Worm (Caenorhabditis elegans) whole organism, mixed stage, embryonic: ENCODE measurements around the gene pitr-2.

Experiments used
- M03D4.4 ChIP-seq: sonication (generic microtip); optimal IDR thresholded peaks from 2 replicates; lab custom pipeline; 2017; ENCODE audit warnings: mild to moderate bottlenecking, missing genetic modification characterization, missing compliant biosample characterization
- bed-3 ChIP-seq: fragments of 200-800 bp; sonication (Bioruptor generic); optimal IDR thresholded peaks from 3 replicates; lab custom pipeline; 2018; ENCODE audit warnings: mild to moderate bottlenecking, missing genetic modification characterization, moderate library complexity, missing compliant biosample characterization
- blmp-1 ChIP-seq: fragments of 150-350 bp; optimal IDR thresholded peaks from 2 replicates; lab custom pipeline; 2014; ENCODE audit warnings: missing biosample characterization, missing genetic modification characterization
- ceh-39 ChIP-seq: fragments of 150-350 bp; optimal IDR thresholded peaks from 2 replicates; lab custom pipeline; 2014; ENCODE audit warnings: missing biosample characterization, missing genetic modification characterization
- ceh-43 ChIP-seq: fragments of 200-800 bp; sonication (Bioruptor generic); optimal IDR thresholded peaks from 2 replicates; lab custom pipeline; 2018; ENCODE audit warnings: mild to moderate bottlenecking, missing genetic modification characterization, moderate library complexity, missing compliant biosample characterization
- ceh-83 ChIP-seq: fragments of 200-800 bp; sonication (Bioruptor generic); optimal IDR thresholded peaks from 2 replicates; lab custom pipeline; 2018; ENCODE audit warnings: mild to moderate bottlenecking, missing genetic modification characterization, missing compliant biosample characterization
- ces-1 ChIP-seq: fragments of 150-350 bp; optimal IDR thresholded peaks from 2 replicates; lab custom pipeline; 2014; ENCODE audit warnings: missing biosample characterization, missing genetic modification reagents, missing genetic modification characterization
- cnd-1 ChIP-seq: fragments of 200-800 bp; sonication (Bioruptor generic); optimal IDR thresholded peaks from 2 replicates; lab custom pipeline; 2018; ENCODE audit warnings: mild to moderate bottlenecking, missing genetic modification characterization, missing compliant biosample characterization
- drap-1 ChIP-seq: fragments of 200-800 bp; sonication (Bioruptor generic); optimal IDR thresholded peaks from 3 replicates; lab custom pipeline; 2018; ENCODE audit warnings: mild to moderate bottlenecking, missing genetic modification characterization, missing compliant biosample characterization
- elt-1 ChIP-seq: sonication (generic microtip); optimal IDR thresholded peaks from 2 replicates; lab custom pipeline; 2017; ENCODE audit warnings: missing genetic modification characterization, mild to moderate bottlenecking, missing compliant biosample characterization, antibody characterized with exemption, moderate library complexity, borderline replicate concordance; ENCODE audit not compliant: insufficient read depth
- elt-3 ChIP-seq: fragments of 150-350 bp; optimal IDR thresholded peaks from 2 replicates; lab custom pipeline; 2014; ENCODE audit warnings: missing biosample characterization, missing genetic modification characterization
- flh-1 ChIP-seq: fragments of 200-800 bp; sonication (Bioruptor generic); optimal IDR thresholded peaks from 2 replicates; lab custom pipeline; 2018; ENCODE audit warnings: mild to moderate bottlenecking, missing genetic modification characterization, moderate library complexity, missing compliant biosample characterization
- ham-2 ChIP-seq: fragments of 200-800 bp; sonication (Bioruptor generic); optimal IDR thresholded peaks from 2 replicates; lab custom pipeline; 2018; ENCODE audit warnings: mild to moderate bottlenecking, missing genetic modification characterization, missing compliant biosample characterization
- lin-13 ChIP-seq: fragments of 150-350 bp; optimal IDR thresholded peaks from 2 replicates; lab custom pipeline; 2014; ENCODE audit warnings: missing biosample characterization, missing genetic modification characterization
- lin-32 ChIP-seq: fragments of 200-800 bp; sonication (Bioruptor generic); optimal IDR thresholded peaks from 2 replicates; lab custom pipeline; 2018; ENCODE audit warnings: mild to moderate bottlenecking, missing genetic modification characterization, missing compliant biosample characterization
- lsy-2 ChIP-seq: fragments of 150-350 bp; optimal IDR thresholded peaks from 2 replicates; lab custom pipeline; 2014; ENCODE audit warnings: missing biosample characterization, missing genetic modification characterization
- mep-1 ChIP-seq: fragments of 150-350 bp; optimal IDR thresholded peaks from 2 replicates; lab custom pipeline; 2017; ENCODE audit warnings: missing biosample characterization, missing genetic modification reagents, missing genetic modification characterization, inconsistent platforms
- nhr-12 ChIP-seq: fragments of 150-350 bp; optimal IDR thresholded peaks from 2 replicates; lab custom pipeline; 2014; ENCODE audit warnings: missing biosample characterization, missing genetic modification characterization
- nhr-2 ChIP-seq: fragments of 150-350 bp; optimal IDR thresholded peaks from 2 replicates; lab custom pipeline; 2014; ENCODE audit warnings: missing biosample characterization, missing genetic modification characterization
- nhr-237 ChIP-seq: fragments of 150-350 bp; optimal IDR thresholded peaks from 2 replicates; lab custom pipeline; 2014; ENCODE audit warnings: missing biosample characterization, missing genetic modification characterization
- nhr-28 ChIP-seq: fragments of 150-350 bp; optimal IDR thresholded peaks from 2 replicates; lab custom pipeline; 2014; ENCODE audit warnings: missing biosample characterization, missing genetic modification characterization
- pha-4 ChIP-seq: fragments of 150-350 bp; optimal IDR thresholded peaks from 2 replicates; lab custom pipeline; 2018; ENCODE audit warnings: missing biosample characterization, missing genetic modification reagents, missing genetic modification characterization
- sem-2 ChIP-seq: fragments of 200-800 bp; sonication (Bioruptor generic); optimal IDR thresholded peaks from 2 replicates; lab custom pipeline; 2018; ENCODE audit warnings: mild to moderate bottlenecking, missing genetic modification characterization, missing compliant biosample characterization
- snpc-4 ChIP-seq: fragments of 150-350 bp; optimal IDR thresholded peaks from 2 replicates; lab custom pipeline; 2014; ENCODE audit warnings: missing biosample characterization, missing genetic modification characterization
- sptf-1 ChIP-seq: sonication (generic microtip); optimal IDR thresholded peaks from 2 replicates; lab custom pipeline; 2017; ENCODE audit warnings: mild to moderate bottlenecking, missing genetic modification characterization, moderate library complexity, missing compliant biosample characterization
- tbx-8 ChIP-seq: fragments of 200-800 bp; sonication (Bioruptor generic); optimal IDR thresholded peaks from 2 replicates; lab custom pipeline; 2018; ENCODE audit warnings: mild to moderate bottlenecking, missing genetic modification characterization, moderate library complexity, missing compliant biosample characterization
- unc-120 ChIP-seq: sonication (generic microtip); optimal IDR thresholded peaks from 2 replicates; lab custom pipeline; 2017; ENCODE audit warnings: missing genetic modification characterization, missing compliant biosample characterization; ENCODE audit not compliant: poor library complexity, severe bottlenecking
- unc-39 ChIP-seq: fragments of 150-350 bp; optimal IDR thresholded peaks from 2 replicates; lab custom pipeline; 2014; ENCODE audit warnings: missing biosample characterization, missing genetic modification characterization
- unc-62 ChIP-seq: fragments of 150-350 bp; optimal IDR thresholded peaks from 2 replicates; lab custom pipeline; 2014; ENCODE audit warnings: missing biosample characterization, missing genetic modification reagents, missing genetic modification characterization
- zip-8 ChIP-seq: fragments of 150-350 bp; optimal IDR thresholded peaks from 2 replicates; lab custom pipeline; 2014; ENCODE audit warnings: missing biosample characterization, missing genetic modification characterization

Gene pitr-2

ce11 chrV:9130766-9131165, 6.8 kb downstream of the pitr-2 start, which contains the start of gene F21C10.19:
Gene F21C10.19, plus strand, starts transcription at chrV:9131066.
- TF ChIP-seq bed-3 (no peak), tbx-8 (GFP tag; lab: Kevin White, UChicago) (no peak), ces-1 (GFP tag; lab: Kevin White, UChicago) (no peak), lin-13 (tag; lab: Kevin White, UChicago) (no peak), nhr-237 (no peak), zip-8 (tag; lab: Kevin White, UChicago) (no peak), nhr-2 (tag; lab: Kevin White, UChicago) (no peak), sptf-1 (tag; lab: Kevin White, UChicago) (no peak), cnd-1 (tag; lab: Kevin White, UChicago) (no peak), lsy-2 (tag; lab: Kevin White, UChicago) (no peak), ceh-83 (no peak), pha-4 (tag; lab: Kevin White, UChicago) (no peak), M03D4.4 (tag; lab: Kevin White, UChicago) (no peak), ham-2 (no peak), unc-62 (no peak)
- TF ChIP-seq, all 35 proteins: peak for 0

ce11 chrV:9128562-9128961, 9.0 kb downstream of the pitr-2 start:
- no peak for TF ChIP-seq unc-62
- no peak for TF ChIP-seq ceh-39 (tag; lab: Kevin White, UChicago)
- TF ChIP-seq nhr-28 (tag; lab: Kevin White, UChicago), result no peak
- no peak for TF ChIP-seq pha-4 (tag; lab: Kevin White, UChicago)
- no peak for TF ChIP-seq ceh-83
- no peak for TF ChIP-seq sem-2 (GFP tag; lab: Kevin White, UChicago)
- TF ChIP-seq elt-1 (tag; lab: Kevin White, UChicago), result no peak
- TF ChIP-seq nhr-12 (tag; lab: Kevin White, UChicago), result no peak
- no peak for TF ChIP-seq nhr-2 (tag; lab: Kevin White, UChicago)
- TF ChIP-seq lin-32, result no peak
- no peak for TF ChIP-seq mep-1 (tag; lab: Kevin White, UChicago)
- no peak for TF ChIP-seq cnd-1 (tag; lab: Kevin White, UChicago)
- no peak for TF ChIP-seq bed-3

ce11 chrV:9127773-9128172, 9.7 kb downstream of the pitr-2 start, which contains the start of gene F21C10.3:
Gene F21C10.3, plus strand, starts transcription at chrV:9128073.
- TF ChIP-seq unc-39 (tag; lab: Kevin White, UChicago) (no peak), unc-62 (no peak), ham-2 (no peak), lsy-2 (tag; lab: Kevin White, UChicago) (no peak), ces-1 (GFP tag; lab: Kevin White, UChicago) (no peak)

- TF ChIP-seq lin-32 (no peak), nhr-237 (no peak), nhr-28 (tag; lab: Kevin White, UChicago) (no peak), nhr-2 (tag; lab: Kevin White, UChicago) (no peak), snpc-4 (no peak), unc-39 (tag; lab: Kevin White, UChicago) (no peak), pha-4 (tag; lab: Kevin White, UChicago) (no peak), lin-13 (tag; lab: Kevin White, UChicago) (no peak), ceh-43 (GFP tag; lab: Kevin White, UChicago) (no peak)
Measured at ce11 chrV:9126316-9126715, 11.2 kb downstream of the pitr-2 start, which contains the start of gene F21C10.4. Gene F21C10.4, plus strand, starts transcription at chrV:9126616.

ce11 chrV:9125345-9125744, 12.2 kb downstream of the pitr-2 start, which contains the start of gene F21C10.5:
Gene F21C10.5, plus strand, starts transcription at chrV:9125645.
- TF ChIP-seq flh-1 (GFP tag; lab: Kevin White, UChicago) (no peak), elt-1 (tag; lab: Kevin White, UChicago) (no peak)

- TF ChIP-seq cnd-1 (tag; lab: Kevin White, UChicago) (no peak), bed-3 (no peak), ceh-83 (no peak)
Measured at ce11 chrV:9124180-9124579, 13.3 kb downstream of the pitr-2 start, which contains the start of gene F21C10.6. Gene F21C10.6, plus strand, starts transcription at chrV:9124480.

- TF ChIP-seq elt-3 (tag; lab: Kevin White, UChicago), result no peak
- no peak for TF ChIP-seq ham-2
- no peak for TF ChIP-seq sptf-1 (tag; lab: Kevin White, UChicago)
- TF ChIP-seq lin-32, result no peak
- TF ChIP-seq snpc-4, result no peak
- no peak for TF ChIP-seq drap-1 (GFP tag; lab: Kevin White, UChicago)
- no peak for TF ChIP-seq lsy-2 (tag; lab: Kevin White, UChicago)
- TF ChIP-seq lin-13 (tag; lab: Kevin White, UChicago), result no peak
- no peak for TF ChIP-seq bed-3
- TF ChIP-seq blmp-1 (tag; lab: Kevin White, UChicago), result no peak
- TF ChIP-seq pha-4 (tag; lab: Kevin White, UChicago), result no peak
- no peak for TF ChIP-seq unc-120 (tag; lab: Kevin White, UChicago)
- no peak for TF ChIP-seq ceh-83
- TF ChIP-seq flh-1 (GFP tag; lab: Kevin White, UChicago), result no peak
- TF ChIP-seq unc-62, result no peak
- TF ChIP-seq cnd-1 (tag; lab: Kevin White, UChicago), result no peak
- no peak for TF ChIP-seq nhr-237
Measured at ce11 chrV:9123186-9123585, 14.3 kb downstream of the pitr-2 start, which contains the start of gene F21C10.11. Gene F21C10.11, plus strand, starts transcription at chrV:9123486.
